Fruit fly (Drosophila melanogaster) whole organism, embryonic: ENCODE results near the gene Aatf.

Experiments
- Atf-2 ChIP-seq: fragments of 200-800 bp; sonication (Bioruptor generic); optimal IDR thresholded peaks from 2 replicates; lab custom pipeline; 2016; ENCODE audit warnings: missing biosample characterization, missing genetic modification characterization
- Atf3 ChIP-seq: fragments of 200-800 bp; sonication (Bioruptor generic); optimal IDR thresholded peaks from 3 replicates; lab custom pipeline; 2016; ENCODE audit warnings: missing biosample characterization, missing genetic modification characterization
- B-H2 ChIP-seq: fragments of 200-800 bp; sonication (Bioruptor generic); optimal IDR thresholded peaks from 2 replicates; lab custom pipeline; 2018; ENCODE audit warnings: missing biosample characterization, mild to moderate bottlenecking, missing genetic modification characterization
- CG10209 ChIP-seq: fragments of 200-800 bp; sonication (Bioruptor generic); optimal IDR thresholded peaks from 3 replicates; lab custom pipeline; 2017; ENCODE audit warnings: missing biosample characterization, mild to moderate bottlenecking, missing genetic modification characterization, missing genetic modification reagents
- CG10543 ChIP-seq: fragments of 200-800 bp; sonication (Bioruptor generic); optimal IDR thresholded peaks from 3 replicates; lab custom pipeline; 2017; ENCODE audit warnings: missing biosample characterization, mild to moderate bottlenecking, missing genetic modification characterization, moderate library complexity
- CG11504 ChIP-seq: fragments of 200-800 bp; sonication (Bioruptor generic); optimal IDR thresholded peaks from 3 replicates; lab custom pipeline; 2019; ENCODE audit warnings: missing biosample characterization, mild to moderate bottlenecking, missing genetic modification characterization, moderate library complexity
- CG11723 ChIP-seq: fragments of 200-800 bp; sonication (Bioruptor generic); optimal IDR thresholded peaks from 2 replicates; lab custom pipeline; 2017; ENCODE audit warnings: missing biosample characterization, mild to moderate bottlenecking, missing genetic modification characterization
- CG12155 ChIP-seq: fragments of 200-800 bp; sonication (Bioruptor generic); optimal IDR thresholded peaks from 3 replicates; lab custom pipeline; 2016; ENCODE audit warnings: missing biosample characterization, missing genetic modification characterization
- CG12659 ChIP-seq: fragments of 200-800 bp; sonication (Bioruptor generic); optimal IDR thresholded peaks from 3 replicates; lab custom pipeline; 2017; ENCODE audit warnings: mild to moderate bottlenecking, missing biosample characterization, missing genetic modification reagents, missing genetic modification characterization
- CG12769 ChIP-seq: fragments of 200-800 bp; sonication (Bioruptor generic); optimal IDR thresholded peaks from 2 replicates; lab custom pipeline; 2019; ENCODE audit warnings: missing biosample characterization, mild to moderate bottlenecking, missing genetic modification characterization, moderate library complexity
- CG14710 ChIP-seq: fragments of 200-800 bp; sonication (Bioruptor generic); optimal IDR thresholded peaks from 3 replicates; lab custom pipeline; 2019; ENCODE audit warnings: missing biosample characterization, mild to moderate bottlenecking, missing genetic modification characterization, moderate library complexity
- CG15011 ChIP-seq: fragments of 200-800 bp; sonication (Bioruptor generic); optimal IDR thresholded peaks from 3 replicates; lab custom pipeline; 2018; ENCODE audit warnings: missing biosample characterization, mild to moderate bottlenecking, missing genetic modification characterization
- CG15601 ChIP-seq: fragments of 200-800 bp; sonication (Bioruptor generic); optimal IDR thresholded peaks from 3 replicates; lab custom pipeline; 2019; ENCODE audit warnings: missing biosample characterization, mild to moderate bottlenecking, missing genetic modification characterization, moderate library complexity
- CG16779 ChIP-seq: fragments of 200-800 bp; sonication (Bioruptor generic); IDR thresholded peaks from 2 replicates; pipeline ENCODE4 v1.3.6; 2022; ENCODE audit warnings: missing biosample characterization, missing genetic modification characterization
- CG17359 ChIP-seq: fragments of 200-800 bp; sonication (Bioruptor generic); optimal IDR thresholded peaks from 3 replicates; lab custom pipeline; 2018; ENCODE audit warnings: missing biosample characterization, mild to moderate bottlenecking, missing genetic modification characterization, moderate library complexity
- CG1792 ChIP-seq: fragments of 200-800 bp; sonication (Bioruptor generic); optimal IDR thresholded peaks from 2 replicates; lab custom pipeline; 2016; ENCODE audit warnings: missing biosample characterization, missing genetic modification characterization
- CG1832 ChIP-seq: fragments of 200-800 bp; sonication (Bioruptor generic); optimal IDR thresholded peaks from 2 replicates; lab custom pipeline; 2017; ENCODE audit warnings: missing biosample characterization, mild to moderate bottlenecking, missing genetic modification characterization, inconsistent platforms
- CG2202 ChIP-seq: fragments of 200-800 bp; sonication (Bioruptor generic); optimal IDR thresholded peaks from 2 replicates; lab custom pipeline; 2018; ENCODE audit warnings: missing biosample characterization, mild to moderate bottlenecking, missing genetic modification characterization
- CG30403 ChIP-seq: fragments of 200-800 bp; sonication (Bioruptor generic); optimal IDR thresholded peaks from 3 replicates; lab custom pipeline; 2016; ENCODE audit warnings: missing biosample characterization, missing genetic modification characterization
- CG32532 ChIP-seq: fragments of 200-800 bp; sonication (Bioruptor generic); IDR thresholded peaks from 2 replicates; pipeline ENCODE4 v1.3.6; 2022; ENCODE audit warnings: missing biosample characterization, missing genetic modification characterization
- CG33213 ChIP-seq: fragments of 200-800 bp; sonication (Bioruptor generic); optimal IDR thresholded peaks from 3 replicates; lab custom pipeline; 2016; ENCODE audit warnings: missing biosample characterization, missing genetic modification characterization
- CG33557 ChIP-seq: fragments of 200-800 bp; sonication (Bioruptor generic); optimal IDR thresholded peaks from 2 replicates; lab custom pipeline; 2019; ENCODE audit warnings: missing biosample characterization, mild to moderate bottlenecking, missing genetic modification characterization, moderate library complexity
- CG6689 ChIP-seq: fragments of 200-800 bp; sonication (Bioruptor generic); IDR thresholded peaks from 2 replicates; pipeline ENCODE4 v1.3.6; 2022; ENCODE audit warnings: missing biosample characterization, missing genetic modification characterization
- CG7786 ChIP-seq: fragments of 200-800 bp; sonication (Bioruptor generic); optimal IDR thresholded peaks from 2 replicates; lab custom pipeline; 2016; ENCODE audit warnings: missing biosample characterization, missing genetic modification characterization
- CG9727 ChIP-seq: fragments of 200-800 bp; sonication (Bioruptor generic); optimal IDR thresholded peaks from 3 replicates; lab custom pipeline; 2017; ENCODE audit warnings: missing biosample characterization, mild to moderate bottlenecking, missing genetic modification characterization
- CG9817 ChIP-seq: fragments of 200-800 bp; sonication (Bioruptor generic); optimal IDR thresholded peaks from 2 replicates; lab custom pipeline; 2018; ENCODE audit warnings: missing biosample characterization, mild to moderate bottlenecking, missing genetic modification characterization, moderate library complexity
- D ChIP-seq, 2 experiments: fragments of 200-800 bp in 1 of 2; fragments of >200 bp in 1 of 2; sonication (Bioruptor generic) in 1 of 2; optimal IDR thresholded peaks; 2 replicates in 1 of 2; 3 replicates in 1 of 2; lab custom pipeline; 2017; ENCODE audit warnings: mild to moderate bottlenecking in 1 of 2, missing biosample characterization in 1 of 2, missing genetic modification characterization in 1 of 2, missing genetic modification reagents in 1 of 2
- GATAe ChIP-seq: fragments of 200-800 bp; sonication (Bioruptor generic); conservative IDR thresholded peaks from 2 replicates; pipeline ENCODE4 v1.3.6; 2022; ENCODE audit warnings: missing biosample characterization, missing genetic modification characterization
- Gsc ChIP-seq: fragments of 200-800 bp; sonication (Bioruptor generic); IDR thresholded peaks from 2 replicates; pipeline ENCODE4 v1.3.6; 2022; ENCODE audit warnings: missing biosample characterization, missing genetic modification characterization
- Nf-YC ChIP-seq: fragments of 200-800 bp; optimal IDR thresholded peaks from 3 replicates; lab custom pipeline; 2019; ENCODE audit warnings: missing biosample characterization, mild to moderate bottlenecking, missing genetic modification characterization, moderate library complexity
- TFAM ChIP-seq: fragments of 200-800 bp; sonication (Bioruptor generic); optimal IDR thresholded peaks from 2 replicates; lab custom pipeline; 2017; ENCODE audit warnings: missing biosample characterization, missing genetic modification characterization, inconsistent platforms
- Xbp1 ChIP-seq: fragments of 200-800 bp; sonication (Bioruptor generic); optimal IDR thresholded peaks from 3 replicates; lab custom pipeline; 2016; ENCODE audit warnings: missing biosample characterization, mild to moderate bottlenecking, missing genetic modification characterization
- ase ChIP-seq: fragments of 200-800 bp; sonication (Bioruptor generic); IDR thresholded peaks from 3 replicates; pipeline ENCODE4 v1.3.6; 2022; ENCODE audit warnings: missing biosample characterization, missing genetic modification characterization
- btn ChIP-seq: fragments of 200-800 bp; sonication (Bioruptor generic); optimal IDR thresholded peaks from 2 replicates; lab custom pipeline; 2016; ENCODE audit warnings: missing biosample characterization, missing genetic modification characterization
- dan ChIP-seq: fragments of 200-800 bp; sonication (Bioruptor generic); IDR thresholded peaks from 2 replicates; pipeline ENCODE4 v1.3.6; 2022; ENCODE audit warnings: missing biosample characterization, missing genetic modification characterization
- disco-r ChIP-seq: fragments of 200-800 bp; sonication (Bioruptor generic); optimal IDR thresholded peaks from 2 replicates; lab custom pipeline; 2016; ENCODE audit warnings: missing biosample characterization, missing genetic modification characterization
- en ChIP-seq: fragments of 200-800 bp; sonication (Bioruptor generic); optimal IDR thresholded peaks from 2 replicates; lab custom pipeline; 2016; ENCODE audit warnings: missing biosample characterization, missing genetic modification characterization
- ftz-f1 ChIP-seq: fragments of 200-800 bp; sonication (Bioruptor generic); optimal IDR thresholded peaks from 2 replicates; lab custom pipeline; 2016; ENCODE audit warnings: missing biosample characterization, missing genetic modification characterization
- gcm ChIP-seq: fragments of 200-800 bp; sonication (Bioruptor generic); optimal IDR thresholded peaks from 2 replicates; lab custom pipeline; 2019; ENCODE audit warnings: missing biosample characterization, mild to moderate bottlenecking, missing genetic modification characterization, moderate library complexity
- gro ChIP-seq: fragments of 200-800 bp; sonication (Bioruptor generic); optimal IDR thresholded peaks from 2 replicates; lab custom pipeline; 2016; ENCODE audit warnings: missing biosample characterization, missing genetic modification characterization
- lab ChIP-seq: fragments of 200-800 bp; sonication (Bioruptor generic); optimal IDR thresholded peaks from 3 replicates; lab custom pipeline; 2017; ENCODE audit warnings: missing biosample characterization, missing genetic modification characterization, mild to moderate bottlenecking, moderate library complexity, missing genetic modification reagents
- maf-S ChIP-seq: fragments of 200-800 bp; sonication (Bioruptor generic); optimal IDR thresholded peaks from 2 replicates; lab custom pipeline; 2016; ENCODE audit warnings: missing biosample characterization, missing genetic modification characterization
- mirr ChIP-seq: fragments of 200-800 bp; sonication (Bioruptor generic); optimal IDR thresholded peaks from 3 replicates; lab custom pipeline; 2018; ENCODE audit warnings: missing biosample characterization, mild to moderate bottlenecking, missing genetic modification characterization
- nerfin-2 ChIP-seq: fragments of 200-800 bp; sonication (Bioruptor generic); IDR thresholded peaks from 2 replicates; pipeline ENCODE4 v1.3.6; 2022; ENCODE audit warnings: missing biosample characterization, missing genetic modification characterization; ENCODE audit not compliant: partially characterized antibody
- oc ChIP-seq: fragments of 200-800 bp; sonication (Bioruptor generic); optimal IDR thresholded peaks from 2 replicates; lab custom pipeline; 2018; ENCODE audit warnings: missing biosample characterization, mild to moderate bottlenecking, missing genetic modification characterization, moderate library complexity
- sisA ChIP-seq: fragments of 200-800 bp; sonication (Bioruptor generic); IDR thresholded peaks from 2 replicates; pipeline ENCODE4 v1.3.6; 2022; ENCODE audit warnings: missing biosample characterization, missing genetic modification characterization
- tio ChIP-seq: fragments of 200-800 bp; sonication (Bioruptor generic); optimal IDR thresholded peaks from 2 replicates; lab custom pipeline; 2017; ENCODE audit warnings: missing biosample characterization, missing genetic modification characterization, inconsistent platforms
- unc-4 ChIP-seq: fragments of 200-800 bp; sonication (Bioruptor generic); IDR thresholded peaks from 2 replicates; pipeline ENCODE4 v1.3.6; 2022; ENCODE audit warnings: missing biosample characterization, missing genetic modification characterization; ENCODE audit not compliant: partially characterized antibody
- vfl ChIP-seq: fragments of 200-800 bp; sonication (Bioruptor generic); optimal IDR thresholded peaks from 2 replicates; lab custom pipeline; 2016; ENCODE audit warnings: missing biosample characterization, missing genetic modification characterization
- zfh2 ChIP-seq: fragments of 200-800 bp; sonication (Bioruptor generic); optimal IDR thresholded peaks from 2 replicates; lab custom pipeline; 2016; ENCODE audit warnings: missing biosample characterization, missing genetic modification characterization

Aatf gene

dm6 chr2L:6693794-6694254 lies 23.6 kb upstream of the Aatf start:
- no peak for TF ChIP-seq CG9817 (tag; lab: Kevin White, UChicago)
- TF ChIP-seq unc-4 (GFP tag; lab: Robert Waterston, UW): no peak
- no peak for TF ChIP-seq dan (GFP tag; lab: Robert Waterston, UW)
- TF ChIP-seq Atf3 (GFP tag; lab: Kevin White, UChicago): no peak
- TF ChIP-seq Xbp1 (GFP tag; lab: Kevin White, UChicago): peak; percentile 23
- TF ChIP-seq CG17359 (tag; lab: Kevin White, UChicago): peak; percentile 48
- no peak for TF ChIP-seq TFAM
- TF ChIP-seq ase: no peak
- peak; percentile 9 for TF ChIP-seq lab (GFP tag; lab: Kevin White, UChicago)
- TF ChIP-seq CG12659 (GFP tag; lab: Kevin White, UChicago): peak; percentile 50
- no peak for TF ChIP-seq CG12155 (GFP tag; lab: Kevin White, UChicago)
- TF ChIP-seq btn (GFP tag; lab: Kevin White, UChicago): no peak
- peak; percentile 78 for TF ChIP-seq CG11504 (tag; lab: Kevin White, UChicago)
- TF ChIP-seq Gsc (GFP tag; lab: Robert Waterston, UW): no peak
- TF ChIP-seq nerfin-2 (GFP tag; lab: Robert Waterston, UW): no peak
- TF ChIP-seq CG33213 (GFP tag; lab: Kevin White, UChicago): no peak
- peak; percentile 63 for TF ChIP-seq CG14710 (tag; lab: Kevin White, UChicago)
- no peak for TF ChIP-seq vfl (GFP tag; lab: Kevin White, UChicago)
- peak; percentile 56 for TF ChIP-seq gcm (GFP tag; lab: Kevin White, UChicago)
- peak; percentile 54 for TF ChIP-seq tio
- peak; percentile 19 for TF ChIP-seq CG15011 (GFP tag; lab: Kevin White, UChicago)
- TF ChIP-seq en (GFP tag; lab: Kevin White, UChicago): no peak
- 0 out of 2 replicates have a peak, but pooled peaks have one; percentile 21 for TF ChIP-seq sisA (GFP tag; lab: Robert Waterston, UW)
- no peak for TF ChIP-seq maf-S (GFP tag; lab: Kevin White, UChicago)
- TF ChIP-seq CG33557 (GFP tag; lab: Kevin White, UChicago): peak; percentile 48
- TF ChIP-seq CG9727: peak; percentile 64
- TF ChIP-seq ftz-f1 (GFP tag; lab: Kevin White, UChicago): no peak
- TF ChIP-seq CG6689: peak; percentile 45
- TF ChIP-seq CG1792: no peak
- TF ChIP-seq gro: no peak
- no peak for TF ChIP-seq CG16779 (GFP tag; lab: Robert Waterston, UW)
- no peak for TF ChIP-seq CG7786 (GFP tag; lab: Kevin White, UChicago)
- no peak for TF ChIP-seq mirr (GFP tag; lab: Kevin White, UChicago)
- no peak for TF ChIP-seq disco-r (GFP tag; lab: Kevin White, UChicago)
- no peak for TF ChIP-seq CG12769 (tag; lab: Kevin White, UChicago)
- no peak for TF ChIP-seq oc (tag; lab: Kevin White, UChicago)
- no peak for TF ChIP-seq CG1832 (GFP tag; lab: Kevin White, UChicago)
- no peak for TF ChIP-seq CG10543 (GFP tag; lab: Kevin White, UChicago)
- 0 out of 2 replicates have a peak, but pooled peaks have one; percentile 33 for TF ChIP-seq CG32532 (GFP tag; lab: Robert Waterston, UW)
- TF ChIP-seq GATAe (GFP tag; lab: Robert Waterston, UW): no peak
- TF ChIP-seq CG30403 (GFP tag; lab: Kevin White, UChicago): peak; percentile 70
- TF ChIP-seq CG10209: peak; percentile 48
- peak; percentile 29 for TF ChIP-seq CG15601 (tag; lab: Kevin White, UChicago)
- TF ChIP-seq Nf-YC (tag; lab: Kevin White, UChicago): peak; percentile 36
- TF ChIP-seq D (optimal IDR thresholded peaks at IDR 0.05; lab: Kevin White, UChicago): no peak
- TF ChIP-seq D (GFP tag; optimal IDR thresholded peaks at IDR 0.05; lab: Kevin White, UChicago): peak; percentile 70
- TF ChIP-seq CG2202 (tag; lab: Kevin White, UChicago): no peak
- TF ChIP-seq Atf-2 (GFP tag; lab: Kevin White, UChicago): no peak
- TF ChIP-seq CG11723 (GFP tag; lab: Kevin White, UChicago): peak; percentile 28
- no peak for TF ChIP-seq B-H2
- TF ChIP-seq zfh2 (GFP tag; lab: Kevin White, UChicago): peak; percentile 0
